1 fruit fly cellular context compared by ENCODE assay signal in genomic region chrX:8709234-8709843, dm6.
TF ChIP-seq lines count a peak whose summit lies in the region.

Gene Hexo2, plus strand, starts transcription at chrX:8709652.

TF ChIP-seq in whole organism, embryonic, 481 proteins besides CTCF, POLR2A, EP300 and RAD21 (continued from another document and continues in another):
- TF ChIP-seq ttk (GFP tag; IDR thresholded peaks at IDR 0.05; lab: Robert Waterston, UW), result peak; percentile 98
- peak; percentile 90 for TF ChIP-seq Dad (GFP tag; optimal IDR thresholded peaks at IDR 0.05; lab: Kevin White, UChicago)
- TF ChIP-seq CG3281 (GFP tag; optimal IDR thresholded peaks at IDR 0.05; lab: Kevin White, UChicago), result peak; percentile 73
- peak; percentile 93 for TF ChIP-seq gem (tag; optimal IDR thresholded peaks at IDR 0.05; lab: Kevin White, UChicago)
- TF ChIP-seq CG16815 (GFP tag; optimal IDR thresholded peaks at IDR 0.05; lab: Kevin White, UChicago), result peak; percentile 85
- peak; percentile 96 for TF ChIP-seq Xrp1 (GFP tag; IDR thresholded peaks at IDR 0.05; lab: Robert Waterston, UW)
- TF ChIP-seq NFAT (GFP tag; IDR thresholded peaks at IDR 0.05; lab: Robert Waterston, UW), result peak; percentile 90; the same call in 1 of the 2 replicates
- peak; percentile 91 for TF ChIP-seq NfI (GFP tag; optimal IDR thresholded peaks at IDR 0.05; lab: Kevin White, UChicago)
- TF ChIP-seq ftz-f1 (GFP tag; optimal IDR thresholded peaks at IDR 0.05; lab: Kevin White, UChicago), result no peak
- no peak for TF ChIP-seq Dref (GFP tag; IDR thresholded peaks at IDR 0.05; lab: Robert Waterston, UW)
- peak in 1 of 2 experiments; percentile 87 for TF ChIP-seq Eip74EF (GFP tag; optimal IDR thresholded peaks at IDR 0.05; lab: Kevin White, UChicago)
- TF ChIP-seq CG4854 (GFP tag; optimal IDR thresholded peaks at IDR 0.05; lab: Kevin White, UChicago), result peak; percentile 86
- peak; percentile 71 for TF ChIP-seq cwo (GFP tag; optimal IDR thresholded peaks at IDR 0.05; lab: Kevin White, UChicago)
- TF ChIP-seq CG9215 (GFP tag; IDR thresholded peaks at IDR 0.05; lab: Robert Waterston, UW), result peak; percentile 82
- TF ChIP-seq dati (GFP tag; IDR thresholded peaks at IDR 0.05; lab: Robert Waterston, UW), result peak; percentile 91
- no peak for TF ChIP-seq cad (GFP tag; optimal IDR thresholded peaks at IDR 0.05; lab: Kevin White, UChicago)
- peak; percentile 85 for TF ChIP-seq nau (GFP tag; optimal IDR thresholded peaks at IDR 0.05; lab: Kevin White, UChicago)
- peak; percentile 3 for TF ChIP-seq CG7928 (GFP tag; optimal IDR thresholded peaks at IDR 0.05; lab: Kevin White, UChicago)
- peak; percentile 80 for TF ChIP-seq run (tag; optimal IDR thresholded peaks at IDR 0.05; lab: Kevin White, UChicago)
- peak; percentile 87 for TF ChIP-seq ERR (GFP tag; optimal IDR thresholded peaks at IDR 0.05; lab: Kevin White, UChicago)
- no peak for TF ChIP-seq pan (optimal IDR thresholded peaks at IDR 0.05; lab: Kevin White, UChicago)
- TF ChIP-seq pan (GFP tag; optimal IDR thresholded peaks at IDR 0.05 in 1 of 2, IDR thresholded peaks at IDR 0.05 in 1 of 2), result peak in 1 of 2 experiments; percentile 96
- TF ChIP-seq CG18476 (GFP tag; optimal IDR thresholded peaks at IDR 0.05; lab: Kevin White, UChicago), result peak; percentile 86
- TF ChIP-seq CG34224 (GFP tag; IDR thresholded peaks at IDR 0.05; lab: Robert Waterston, UW; ENCODE audit: partially characterized antibody), result no peak
- no peak for TF ChIP-seq cg (GFP tag; optimal IDR thresholded peaks at IDR 0.05; lab: Kevin White, UChicago)
- TF ChIP-seq CG17912 (GFP tag; optimal IDR thresholded peaks at IDR 0.05; lab: Kevin White, UChicago), result peak; percentile 70
- TF ChIP-seq br (optimal IDR thresholded peaks at IDR 0.05; lab: Kevin White, UChicago), result no peak
- TF ChIP-seq knrl (GFP tag; IDR thresholded peaks at IDR 0.05; lab: Robert Waterston, UW; ENCODE audit: partially characterized antibody), result no peak
- peak; percentile 97 for TF ChIP-seq CG17359 (tag; optimal IDR thresholded peaks at IDR 0.05; lab: Kevin White, UChicago)
- peak; percentile 98 for TF ChIP-seq zfh1 (GFP tag; IDR thresholded peaks at IDR 0.05; lab: Robert Waterston, UW)
- TF ChIP-seq Hr78 (GFP tag; optimal IDR thresholded peaks at IDR 0.05; lab: Kevin White, UChicago), result peak in 1 of 2 experiments; percentile 71
- peak; percentile 92 for TF ChIP-seq CG1792 (GFP tag; optimal IDR thresholded peaks at IDR 0.05; lab: Kevin White, UChicago)
- TF ChIP-seq CG9797 (GFP tag; optimal IDR thresholded peaks at IDR 0.05; lab: Kevin White, UChicago), result peak; percentile 8
- no peak for TF ChIP-seq CG15479 (GFP tag; optimal IDR thresholded peaks at IDR 0.05; lab: Kevin White, UChicago)
- peak; percentile 72 for TF ChIP-seq crol (GFP tag; IDR thresholded peaks at IDR 0.05; lab: Robert Waterston, UW)
- TF ChIP-seq pho (GFP tag; optimal IDR thresholded peaks at IDR 0.05; lab: Kevin White, UChicago), result peak; percentile 76
- peak; percentile 50; the same call in 1 of the 3 replicates for TF ChIP-seq C15 (GFP tag; IDR thresholded peaks at IDR 0.05; lab: Robert Waterston, UW)
- peak; percentile 86 for TF ChIP-seq D19A (tag; optimal IDR thresholded peaks at IDR 0.05; lab: Kevin White, UChicago)
- TF ChIP-seq CG6765 (GFP tag; optimal IDR thresholded peaks at IDR 0.05; lab: Kevin White, UChicago), result peak; percentile 53
- TF ChIP-seq CG1603 (tag; optimal IDR thresholded peaks at IDR 0.05; lab: Kevin White, UChicago), result peak; percentile 97
- TF ChIP-seq CG30403 (GFP tag; optimal IDR thresholded peaks at IDR 0.05; lab: Kevin White, UChicago), result peak; percentile 91
- TF ChIP-seq emc (GFP tag; optimal IDR thresholded peaks at IDR 0.05; lab: Kevin White, UChicago), result peak; percentile 74
- TF ChIP-seq so (GFP tag; IDR thresholded peaks at IDR 0.05; lab: Robert Waterston, UW), result peak; percentile 96
- no peak for TF ChIP-seq h (optimal IDR thresholded peaks at IDR 0.05; lab: Kevin White, UChicago)
- no peak for TF ChIP-seq Scr (GFP tag; IDR thresholded peaks at IDR 0.05; lab: Robert Waterston, UW; ENCODE audit: partially characterized antibody)
- TF ChIP-seq E2f1 (GFP tag; IDR thresholded peaks at IDR 0.05; lab: Robert Waterston, UW), result peak; percentile 93
- TF ChIP-seq CG4707 (GFP tag; optimal IDR thresholded peaks at IDR 0.05; lab: Kevin White, UChicago), result peak; percentile 86
- peak; percentile 56 for TF ChIP-seq Dip2 (GFP tag; IDR thresholded peaks at IDR 0.05; lab: Robert Waterston, UW)
- TF ChIP-seq fd96Cb (tag; optimal IDR thresholded peaks at IDR 0.05; lab: Kevin White, UChicago), result peak; percentile 95
- TF ChIP-seq yki (optimal IDR thresholded peaks at IDR 0.05; lab: Kevin White, UChicago), result no peak
- peak; percentile 58 for TF ChIP-seq fd102C (GFP tag; optimal IDR thresholded peaks at IDR 0.05; lab: Kevin White, UChicago)
- peak; percentile 93 for TF ChIP-seq sim (GFP tag; IDR thresholded peaks at IDR 0.05; lab: Robert Waterston, UW)
- TF ChIP-seq Nf-YA (GFP tag; IDR thresholded peaks at IDR 0.05; lab: Robert Waterston, UW), result peak; percentile 93
- no peak for TF ChIP-seq CG13287 (GFP tag; IDR thresholded peaks at IDR 0.05; lab: Robert Waterston, UW; ENCODE audit: partially characterized antibody)
- peak; percentile 88 for TF ChIP-seq CG15269 (tag; optimal IDR thresholded peaks at IDR 0.05; lab: Kevin White, UChicago)
- peak; percentile 78 for TF ChIP-seq CG11560 (tag; IDR thresholded peaks at IDR 0.05; lab: Robert Waterston, UW)
- peak; percentile 86 for TF ChIP-seq wdn (GFP tag; IDR thresholded peaks at IDR 0.05; lab: Robert Waterston, UW)
- peak; percentile 78 for TF ChIP-seq CG18619 (GFP tag; optimal IDR thresholded peaks at IDR 0.05; lab: Kevin White, UChicago)
- TF ChIP-seq Hand (GFP tag; optimal IDR thresholded peaks at IDR 0.05; lab: Kevin White, UChicago), result peak; percentile 35
- peak; percentile 81 for TF ChIP-seq CG6175 (GFP tag; IDR thresholded peaks at IDR 0.05; lab: Robert Waterston, UW)
- TF ChIP-seq lola (GFP tag; optimal IDR thresholded peaks at IDR 0.05; lab: Kevin White, UChicago), result peak in 1 of 3 experiments; percentile 79
- TF ChIP-seq esg (GFP tag; conservative IDR thresholded peaks at IDR 0.05; lab: Robert Waterston, UW), result peak; percentile 90
- TF ChIP-seq corto (GFP tag; optimal IDR thresholded peaks at IDR 0.05; lab: Kevin White, UChicago), result peak; percentile 68
- TF ChIP-seq Adf1 (GFP tag; IDR thresholded peaks at IDR 0.05; lab: Robert Waterston, UW), result no peak
- TF ChIP-seq CG3847 (GFP tag; IDR thresholded peaks at IDR 0.05; lab: Robert Waterston, UW), result peak; percentile 89
- TF ChIP-seq fd3F (GFP tag; optimal IDR thresholded peaks at IDR 0.05; lab: Kevin White, UChicago), result peak; percentile 65
- TF ChIP-seq exex (tag; optimal IDR thresholded peaks at IDR 0.05; lab: Kevin White, UChicago), result peak; percentile 26
- TF ChIP-seq slbo (GFP tag; IDR thresholded peaks at IDR 0.05; lab: Robert Waterston, UW), result peak; percentile 91
- TF ChIP-seq ab (GFP tag; optimal IDR thresholded peaks at IDR 0.05; lab: Kevin White, UChicago), result peak; percentile 88
- peak; percentile 83 for TF ChIP-seq CG4404 (GFP tag; IDR thresholded peaks at IDR 0.05; lab: Robert Waterston, UW)
- TF ChIP-seq CG11247 (GFP tag; IDR thresholded peaks at IDR 0.05; lab: Robert Waterston, UW), result peak; percentile 93
- peak; percentile 67 for TF ChIP-seq CG6683 (GFP tag; optimal IDR thresholded peaks at IDR 0.05; lab: Kevin White, UChicago)
- no peak for TF ChIP-seq unc-4 (GFP tag; IDR thresholded peaks at IDR 0.05; lab: Robert Waterston, UW; ENCODE audit: partially characterized antibody)
- TF ChIP-seq dimm (GFP tag; IDR thresholded peaks at IDR 0.05; lab: Robert Waterston, UW), result peak; percentile 95
- TF ChIP-seq CG33557 (GFP tag; optimal IDR thresholded peaks at IDR 0.05; lab: Kevin White, UChicago), result peak; percentile 46
- peak; percentile 80 for TF ChIP-seq trem (tag; optimal IDR thresholded peaks at IDR 0.05; lab: Kevin White, UChicago)
- TF ChIP-seq CG9876 (GFP tag; optimal IDR thresholded peaks at IDR 0.05; lab: Kevin White, UChicago), result peak; percentile 88
- peak; percentile 85 for TF ChIP-seq Dek (tag; optimal IDR thresholded peaks at IDR 0.05; lab: Kevin White, UChicago)
- peak; percentile 92 for TF ChIP-seq CG31388 (GFP tag; optimal IDR thresholded peaks at IDR 0.05; lab: Kevin White, UChicago)
- peak; percentile 79 for TF ChIP-seq CG11085 (GFP tag; IDR thresholded peaks at IDR 0.05; lab: Robert Waterston, UW)
- no peak for TF ChIP-seq pros (GFP tag; optimal IDR thresholded peaks at IDR 0.05; lab: Kevin White, UChicago)
- peak; percentile 90 for TF ChIP-seq Ssrp (tag; optimal IDR thresholded peaks at IDR 0.05; lab: Kevin White, UChicago)
- peak; percentile 91 for TF ChIP-seq Chrac-16 (GFP tag; optimal IDR thresholded peaks at IDR 0.05; lab: Kevin White, UChicago)
- peak; percentile 94 for TF ChIP-seq Hsf (GFP tag; optimal IDR thresholded peaks at IDR 0.05; lab: Kevin White, UChicago)
- no peak for TF ChIP-seq sc (optimal IDR thresholded peaks at IDR 0.05; lab: Kevin White, UChicago)
- peak; percentile 91 for TF ChIP-seq sc (GFP tag; optimal IDR thresholded peaks at IDR 0.05; lab: Kevin White, UChicago)
- peak; percentile 97 for TF ChIP-seq chm (GFP tag; IDR thresholded peaks at IDR 0.05; lab: Robert Waterston, UW)
- TF ChIP-seq CG18599 (GFP tag; optimal IDR thresholded peaks at IDR 0.05; lab: Kevin White, UChicago), result peak; percentile 85
- TF ChIP-seq H15 (GFP tag; IDR thresholded peaks at IDR 0.05; lab: Robert Waterston, UW), result peak; percentile 97
- TF ChIP-seq toy (GFP tag; IDR thresholded peaks at IDR 0.05; lab: Robert Waterston, UW), result peak; percentile 63; the same call in 1 of the 2 replicates
- no peak for TF ChIP-seq insv (GFP tag; optimal IDR thresholded peaks at IDR 0.05; lab: Kevin White, UChicago)
- peak; percentile 79 to 91 for TF ChIP-seq Hr51 (GFP tag; optimal IDR thresholded peaks at IDR 0.05; lab: Kevin White, UChicago)
- peak; percentile 60 for TF ChIP-seq CG9932 (GFP tag; IDR thresholded peaks at IDR 0.05; lab: Robert Waterston, UW)
- TF ChIP-seq kni (GFP tag; optimal IDR thresholded peaks at IDR 0.05; lab: Kevin White, UChicago), result peak; percentile 59
- TF ChIP-seq da (GFP tag; optimal IDR thresholded peaks at IDR 0.05; lab: Kevin White, UChicago), result peak; percentile 85
- TF ChIP-seq sna (GFP tag; IDR thresholded peaks at IDR 0.05; lab: Robert Waterston, UW; ENCODE audit: partially characterized antibody), result no peak
- no peak for TF ChIP-seq prd (optimal IDR thresholded peaks at IDR 0.05; lab: Kevin White, UChicago)
- TF ChIP-seq prd (GFP tag; IDR thresholded peaks at IDR 0.05; lab: Robert Waterston, UW), result peak; percentile 97
- peak; percentile 73; the same call in 1 of the 2 replicates for TF ChIP-seq cas (GFP tag; IDR thresholded peaks at IDR 0.05; lab: Robert Waterston, UW)
- TF ChIP-seq Tbp (GFP tag; optimal IDR thresholded peaks at IDR 0.05; lab: Kevin White, UChicago), result no peak
- TF ChIP-seq Lim3 (GFP tag; IDR thresholded peaks at IDR 0.05; lab: Robert Waterston, UW), result peak; percentile 83
- TF ChIP-seq Gug (GFP tag; IDR thresholded peaks at IDR 0.05; lab: Robert Waterston, UW), result peak; percentile 97
- peak; percentile 73; the same call in 1 of the 2 replicates for TF ChIP-seq Taf1 (GFP tag; IDR thresholded peaks at IDR 0.05; lab: Robert Waterston, UW)
- peak; percentile 88 for TF ChIP-seq CG16779 (GFP tag; IDR thresholded peaks at IDR 0.05; lab: Robert Waterston, UW)
- peak; percentile 92 for TF ChIP-seq her (GFP tag; optimal IDR thresholded peaks at IDR 0.05; lab: Kevin White, UChicago)
- TF ChIP-seq CG8944 (GFP tag; optimal IDR thresholded peaks at IDR 0.05; lab: Kevin White, UChicago), result peak; percentile 95
- TF ChIP-seq CG3407 (GFP tag; optimal IDR thresholded peaks at IDR 0.05; lab: Kevin White, UChicago), result peak; percentile 91
- peak; percentile 95 for TF ChIP-seq az2 (GFP tag; optimal IDR thresholded peaks at IDR 0.05; lab: Kevin White, UChicago)
- TF ChIP-seq ssp (GFP tag; IDR thresholded peaks at IDR 0.05; lab: Robert Waterston, UW), result peak; percentile 89
- TF ChIP-seq Max (GFP tag; optimal IDR thresholded peaks at IDR 0.05; lab: Kevin White, UChicago), result peak; percentile 83
- no peak for TF ChIP-seq pita (GFP tag; optimal IDR thresholded peaks at IDR 0.05; lab: Kevin White, UChicago)
- TF ChIP-seq cato (GFP tag; optimal IDR thresholded peaks at IDR 0.05; lab: Kevin White, UChicago; ENCODE audit: borderline replicate concordance), result peak; percentile 88
- TF ChIP-seq TFAM (GFP tag; optimal IDR thresholded peaks at IDR 0.05; lab: Kevin White, UChicago), result peak; percentile 74
- TF ChIP-seq CG5180 (GFP tag; optimal IDR thresholded peaks at IDR 0.05; lab: Kevin White, UChicago), result peak; percentile 84
- peak; percentile 88 for TF ChIP-seq CG6813 (GFP tag; optimal IDR thresholded peaks at IDR 0.05; lab: Kevin White, UChicago)
- TF ChIP-seq ac (GFP tag; optimal IDR thresholded peaks at IDR 0.05; lab: Kevin White, UChicago), result peak; percentile 54
- peak; percentile 94 for TF ChIP-seq sens-2 (GFP tag; IDR thresholded peaks at IDR 0.05; lab: Robert Waterston, UW)
- no peak for TF ChIP-seq Opbp (GFP tag; IDR thresholded peaks at IDR 0.05; lab: Robert Waterston, UW; ENCODE audit: partially characterized antibody)
- TF ChIP-seq Fer2 (tag; optimal IDR thresholded peaks at IDR 0.05; lab: Kevin White, UChicago), result peak; percentile 58
- peak; percentile 92 for TF ChIP-seq CG10462 (GFP tag; optimal IDR thresholded peaks at IDR 0.05; lab: Kevin White, UChicago)
- peak; percentile 87 for TF ChIP-seq grau (tag; optimal IDR thresholded peaks at IDR 0.05; lab: Kevin White, UChicago)
- peak; percentile 85 for TF ChIP-seq crc (GFP tag; optimal IDR thresholded peaks at IDR 0.05; lab: Kevin White, UChicago)
- TF ChIP-seq CG14441 (GFP tag; IDR thresholded peaks at IDR 0.05; lab: Robert Waterston, UW), result peak; percentile 97
- TF ChIP-seq odd (GFP tag; optimal IDR thresholded peaks at IDR 0.05; lab: Kevin White, UChicago), result peak; percentile 82
- peak; percentile 82 for TF ChIP-seq CG2120 (GFP tag; optimal IDR thresholded peaks at IDR 0.05; lab: Kevin White, UChicago)
- peak; percentile 72 for TF ChIP-seq CG15514 (GFP tag; optimal IDR thresholded peaks at IDR 0.05; lab: Kevin White, UChicago)
- peak; percentile 85 to 94 for TF ChIP-seq bsh (GFP tag; optimal IDR thresholded peaks at IDR 0.05; lab: Kevin White, UChicago)
- TF ChIP-seq dan (GFP tag; IDR thresholded peaks at IDR 0.05; lab: Robert Waterston, UW), result peak; percentile 88
- peak; percentile 95 for TF ChIP-seq CG1024 (GFP tag; IDR thresholded peaks at IDR 0.05; lab: Robert Waterston, UW)
- TF ChIP-seq en (GFP tag; optimal IDR thresholded peaks at IDR 0.05; lab: Kevin White, UChicago), result peak; percentile 91
- TF ChIP-seq CG32532 (GFP tag; IDR thresholded peaks at IDR 0.05; lab: Robert Waterston, UW), result peak; percentile 84
- TF ChIP-seq Lpt (GFP tag; optimal IDR thresholded peaks at IDR 0.05; lab: Kevin White, UChicago), result no peak
